Fruit fly (Drosophila melanogaster) whole organism, prepupa: ENCODE data around the gene CG15386.

Experiments
- CG10631 ChIP-seq: fragments of 200-800 bp; sonication (Bioruptor generic); optimal IDR thresholded peaks from 2 replicates; lab custom pipeline; 2016; ENCODE audit warnings: missing biosample characterization, missing genetic modification characterization
- CG10669 ChIP-seq: fragments of 200-800 bp; sonication (Bioruptor generic); optimal IDR thresholded peaks from 3 replicates; lab custom pipeline; 2018; ENCODE audit warnings: missing biosample characterization, mild to moderate bottlenecking, missing genetic modification characterization, moderate library complexity
- CG11762 ChIP-seq: fragments of 200-800 bp; sonication (Bioruptor generic); optimal IDR thresholded peaks from 3 replicates; lab custom pipeline; 2016; ENCODE audit warnings: missing biosample characterization, missing genetic modification characterization; ENCODE audit not compliant: insufficient read depth
- CG11902 ChIP-seq: fragments of 200-800 bp; sonication (Bioruptor generic); optimal IDR thresholded peaks from 3 replicates; lab custom pipeline; 2016; ENCODE audit warnings: missing biosample characterization, missing genetic modification characterization
- CG15336 ChIP-seq: fragments of 200-800 bp; sonication (Bioruptor generic); IDR thresholded peaks from 2 replicates; pipeline ENCODE4 v1.3.6; 2022; ENCODE audit warnings: missing biosample characterization, missing genetic modification characterization
- CG1621 ChIP-seq: fragments of 200-800 bp; sonication (Bioruptor generic); optimal IDR thresholded peaks from 3 replicates; lab custom pipeline; 2018; ENCODE audit warnings: missing biosample characterization, mild to moderate bottlenecking, missing genetic modification characterization
- CG16779 ChIP-seq: fragments of 200-800 bp; sonication (Bioruptor generic); optimal IDR thresholded peaks from 3 replicates; lab custom pipeline; 2017; ENCODE audit warnings: missing biosample characterization, mild to moderate bottlenecking, missing genetic modification characterization
- CG3032 ChIP-seq: fragments of 200-800 bp; optimal IDR thresholded peaks from 2 replicates; lab custom pipeline; 2019; ENCODE audit warnings: missing biosample characterization, mild to moderate bottlenecking, missing genetic modification characterization, moderate library complexity
- CG31627 ChIP-seq: fragments of 200-800 bp; sonication (Bioruptor generic); optimal IDR thresholded peaks from 3 replicates; lab custom pipeline; 2016; ENCODE audit warnings: missing biosample characterization, missing genetic modification characterization
- CG32006 ChIP-seq: fragments of 200-800 bp; sonication (Bioruptor generic); optimal IDR thresholded peaks from 3 replicates; lab custom pipeline; 2017; ENCODE audit warnings: missing biosample characterization, mild to moderate bottlenecking, missing genetic modification characterization
- CG3919 ChIP-seq: fragments of 200-800 bp; sonication (Bioruptor generic); optimal IDR thresholded peaks from 3 replicates; lab custom pipeline; 2016; ENCODE audit warnings: missing biosample characterization, missing genetic modification characterization
- CG4318 ChIP-seq: fragments of 200-800 bp; sonication (Bioruptor generic); optimal IDR thresholded peaks from 3 replicates; lab custom pipeline; 2017; ENCODE audit warnings: missing biosample characterization, mild to moderate bottlenecking, missing genetic modification characterization
- CG6163 ChIP-seq: fragments of 200-800 bp; sonication (Bioruptor generic); IDR thresholded peaks from 3 replicates; pipeline ENCODE4 v1.3.6; 2022; ENCODE audit warnings: missing biosample characterization, missing genetic modification characterization
- CG6808 ChIP-seq: fragments of 200-800 bp; sonication (Bioruptor generic); optimal IDR thresholded peaks from 3 replicates; lab custom pipeline; 2017; ENCODE audit warnings: missing biosample characterization, missing genetic modification characterization, mild to moderate bottlenecking, moderate library complexity, missing genetic modification reagents
- CG6854 ChIP-seq: fragments of 200-800 bp; sonication (Bioruptor generic); optimal IDR thresholded peaks from 2 replicates; lab custom pipeline; 2017; ENCODE audit warnings: missing biosample characterization, mild to moderate bottlenecking, missing genetic modification characterization
- CG7368 ChIP-seq: fragments of 200-800 bp; sonication (Bioruptor generic); optimal IDR thresholded peaks from 3 replicates; lab custom pipeline; 2016; ENCODE audit warnings: missing biosample characterization, missing genetic modification characterization
- CG8119 ChIP-seq: fragments of 200-800 bp; sonication (Bioruptor generic); IDR thresholded peaks from 3 replicates; pipeline ENCODE4 v1.3.6; 2022; ENCODE audit warnings: missing biosample characterization, missing genetic modification characterization
- CG8319 ChIP-seq: fragments of 200-800 bp; sonication (Bioruptor generic); optimal IDR thresholded peaks from 3 replicates; lab custom pipeline; 2016; ENCODE audit warnings: missing biosample characterization, missing genetic modification characterization
- CG8632 ChIP-seq: fragments of 200-800 bp; sonication (Bioruptor generic); optimal IDR thresholded peaks from 3 replicates; lab custom pipeline; 2016; ENCODE audit warnings: missing biosample characterization, missing genetic modification characterization
- Eip75B ChIP-seq: fragments of 200-800 bp; sonication (Bioruptor generic); optimal IDR thresholded peaks from 3 replicates; lab custom pipeline; 2016; ENCODE audit warnings: missing biosample characterization, missing genetic modification characterization
- Eip78C ChIP-seq: fragments of 200-800 bp; sonication (Bioruptor generic); peaks from one replicate; lab custom pipeline; 2016; ENCODE audit warnings: missing biosample characterization, missing genetic modification characterization
- Ets21C ChIP-seq: fragments of 200-800 bp; sonication (Bioruptor generic); optimal IDR thresholded peaks from 3 replicates; lab custom pipeline; 2016; ENCODE audit warnings: missing biosample characterization, missing genetic modification characterization
- Ets96B ChIP-seq: fragments of 200-800 bp; optimal IDR thresholded peaks from 2 replicates; lab custom pipeline; 2019; ENCODE audit warnings: missing biosample characterization, mild to moderate bottlenecking, missing genetic modification characterization, moderate library complexity
- Hr38 ChIP-seq: sonication (Bioruptor generic); optimal IDR thresholded peaks from 2 replicates; lab custom pipeline; 2016; ENCODE audit warnings: missing biosample characterization, missing genetic modification characterization
- Hr39 ChIP-seq: fragments of 200-800 bp; sonication (Bioruptor generic); optimal IDR thresholded peaks from 2 replicates; lab custom pipeline; 2016; ENCODE audit warnings: missing biosample characterization, missing genetic modification characterization
- Hr4 ChIP-seq: fragments of 200-800 bp; sonication (Bioruptor generic); optimal IDR thresholded peaks from 3 replicates; lab custom pipeline; 2016; ENCODE audit warnings: missing biosample characterization, missing genetic modification characterization
- Lpt ChIP-seq: fragments of 200-800 bp; sonication (Bioruptor generic); optimal IDR thresholded peaks from 3 replicates; lab custom pipeline; 2016; ENCODE audit warnings: missing biosample characterization, missing genetic modification characterization
- Met ChIP-seq: fragments of 200-800 bp; sonication (Bioruptor generic); optimal IDR thresholded peaks from 3 replicates; lab custom pipeline; 2016; ENCODE audit warnings: missing biosample characterization, missing genetic modification characterization
- Sox102F ChIP-seq: fragments of 200-800 bp; sonication (Bioruptor generic); optimal IDR thresholded peaks from 2 replicates; lab custom pipeline; 2016; ENCODE audit warnings: missing biosample characterization, mild to moderate bottlenecking, missing genetic modification characterization
- Sox14 ChIP-seq: fragments of 200-800 bp; sonication (Bioruptor generic); optimal IDR thresholded peaks from 3 replicates; lab custom pipeline; 2016; ENCODE audit warnings: missing biosample characterization, missing genetic modification characterization
- Sox15 ChIP-seq: fragments of 200-800 bp; sonication (Bioruptor generic); optimal IDR thresholded peaks from 3 replicates; lab custom pipeline; 2016; ENCODE audit warnings: missing biosample characterization, missing genetic modification characterization
- achi ChIP-seq: fragments of 200-800 bp; sonication (Bioruptor generic); optimal IDR thresholded peaks from 3 replicates; lab custom pipeline; 2016; ENCODE audit warnings: missing biosample characterization, missing genetic modification characterization
- acj6 ChIP-seq: fragments of 200-800 bp; sonication (Bioruptor generic); optimal IDR thresholded peaks from 3 replicates; lab custom pipeline; 2016; ENCODE audit warnings: missing biosample characterization, missing genetic modification characterization
- cyc ChIP-seq: fragments of 200-800 bp; sonication (Bioruptor generic); optimal IDR thresholded peaks from 3 replicates; lab custom pipeline; 2016; ENCODE audit warnings: missing biosample characterization, missing genetic modification characterization
- dsx ChIP-seq: fragments of 200-800 bp; optimal IDR thresholded peaks from 3 replicates; lab custom pipeline; 2019; ENCODE audit warnings: missing biosample characterization, mild to moderate bottlenecking, missing genetic modification characterization, moderate library complexity; ENCODE audit not compliant: poor library complexity, severe bottlenecking
- esn ChIP-seq: fragments of 200-800 bp; sonication (Bioruptor generic); optimal IDR thresholded peaks from 2 replicates; lab custom pipeline; 2016; ENCODE audit warnings: missing biosample characterization, mild to moderate bottlenecking, missing genetic modification characterization, moderate library complexity
- fd59A ChIP-seq: fragments of 200-800 bp; sonication (Bioruptor generic); optimal IDR thresholded peaks from 2 replicates; lab custom pipeline; 2017; ENCODE audit warnings: missing biosample characterization, mild to moderate bottlenecking, missing genetic modification characterization, missing genetic modification reagents
- fd85E ChIP-seq: fragments of 200-800 bp; sonication (Bioruptor generic); optimal IDR thresholded peaks from 3 replicates; lab custom pipeline; 2016; ENCODE audit warnings: missing biosample characterization, missing genetic modification characterization
- fkh ChIP-seq: fragments of 200-800 bp; sonication (Bioruptor generic); optimal IDR thresholded peaks from 3 replicates; lab custom pipeline; 2017; ENCODE audit warnings: missing biosample characterization, mild to moderate bottlenecking, missing genetic modification characterization, moderate library complexity
- lz ChIP-seq: fragments of 200-800 bp; sonication (Bioruptor generic); optimal IDR thresholded peaks from 3 replicates; lab custom pipeline; 2016; ENCODE audit warnings: missing biosample characterization, missing genetic modification characterization
- net ChIP-seq: fragments of 200-800 bp; sonication (Bioruptor generic); optimal IDR thresholded peaks from 3 replicates; lab custom pipeline; 2016; ENCODE audit warnings: missing biosample characterization, missing genetic modification characterization
- pdm3 ChIP-seq: fragments of 200-800 bp; sonication (Bioruptor generic); optimal IDR thresholded peaks from 3 replicates; lab custom pipeline; 2016; ENCODE audit warnings: missing biosample characterization, missing genetic modification characterization
- salr ChIP-seq, 2 experiments: fragments of 200-800 bp; sonication (Bioruptor generic); optimal IDR thresholded peaks; 3 replicates each; lab custom pipeline; 2016 to 2018; ENCODE audit warnings: missing biosample characterization in 2 of 2, missing genetic modification characterization in 2 of 2, mild to moderate bottlenecking in 1 of 2
- spab ChIP-seq: fragments of 200-800 bp; sonication (Bioruptor generic); optimal IDR thresholded peaks from 2 replicates; lab custom pipeline; 2017; ENCODE audit warnings: missing biosample characterization, mild to moderate bottlenecking, missing genetic modification characterization, missing genetic modification reagents
- svp ChIP-seq: fragments of 200-800 bp; sonication (Bioruptor generic); peaks from one replicate; lab custom pipeline; 2016; ENCODE audit warnings: missing biosample characterization, missing genetic modification characterization
- topi ChIP-seq: fragments of 200-800 bp; sonication (Bioruptor generic); optimal IDR thresholded peaks from 3 replicates; lab custom pipeline; 2016; ENCODE audit warnings: missing biosample characterization, missing genetic modification characterization
- vri ChIP-seq: fragments of 200-800 bp; sonication (Bioruptor generic); optimal IDR thresholded peaks from 3 replicates; lab custom pipeline; 2016; ENCODE audit warnings: missing biosample characterization, mild to moderate bottlenecking, missing genetic modification characterization

The CG15386 gene

dm6 chr2L:2177969-2178809, 38.9 kb downstream of the CG15386 start, which contains the start of gene aop (continued):
- no peak for TF ChIP-seq salr (GFP tag; optimal IDR thresholded peaks at IDR 0.05; lab: Kevin White, UChicago)
- peak; percentile 85 for TF ChIP-seq svp (GFP tag; lab: Kevin White, UChicago)
- peak; percentile 69 for TF ChIP-seq dsx (GFP tag; lab: Kevin White, UChicago)
- TF ChIP-seq fd85E, result no peak
- TF ChIP-seq lz (GFP tag; lab: Kevin White, UChicago), result peak; percentile 1
- no peak for TF ChIP-seq CG10631 (GFP tag; lab: Kevin White, UChicago)
- no peak for TF ChIP-seq Lpt (GFP tag; lab: Kevin White, UChicago)
- no peak for TF ChIP-seq CG7368 (GFP tag; lab: Kevin White, UChicago)
- TF ChIP-seq CG6854, result peak; percentile 54
- TF ChIP-seq Sox14, result peak; percentile 42
- TF ChIP-seq topi (GFP tag; lab: Kevin White, UChicago), result peak; percentile 54
- no peak for TF ChIP-seq Hr38 (GFP tag; lab: Kevin White, UChicago)
- TF ChIP-seq Sox102F (GFP tag; lab: Kevin White, UChicago), result peak; percentile 75
- peak; percentile 40 for TF ChIP-seq CG6808 (GFP tag; lab: Kevin White, UChicago)
- peak; percentile 28 for TF ChIP-seq pdm3
- TF ChIP-seq CG11762 (GFP tag; lab: Kevin White, UChicago), result no peak
- TF ChIP-seq CG11902 (GFP tag; lab: Kevin White, UChicago), result no peak
- peak; percentile 48 for TF ChIP-seq CG15336 (GFP tag; lab: Robert Waterston, UW)
- no peak for TF ChIP-seq CG10669 (GFP tag; lab: Kevin White, UChicago)
- no peak for TF ChIP-seq Hr39 (GFP tag; lab: Kevin White, UChicago)
- TF ChIP-seq Hr4 (GFP tag; lab: Kevin White, UChicago), result no peak
- TF ChIP-seq fd59A (GFP tag; lab: Kevin White, UChicago), result no peak
- peak; percentile 52 for TF ChIP-seq vri (GFP tag; lab: Kevin White, UChicago)
- no peak for TF ChIP-seq Ets21C (GFP tag; lab: Kevin White, UChicago)
- peak; percentile 25 for TF ChIP-seq CG8632 (GFP tag; lab: Kevin White, UChicago)
- no peak for TF ChIP-seq CG8119
- TF ChIP-seq CG31627, result no peak
- no peak for TF ChIP-seq CG4318 (GFP tag; lab: Kevin White, UChicago)
- TF ChIP-seq Ets96B, result peak; percentile 29
- TF ChIP-seq Met (GFP tag; lab: Kevin White, UChicago), result peak; percentile 58
- TF ChIP-seq spab (GFP tag; lab: Kevin White, UChicago), result peak; percentile 12
- TF ChIP-seq fkh (GFP tag; lab: Kevin White, UChicago), result peak; percentile 70
- no peak for TF ChIP-seq achi (GFP tag; lab: Kevin White, UChicago)
- TF ChIP-seq CG3032 (tag; lab: Kevin White, UChicago), result no peak
- peak; percentile 23 for TF ChIP-seq esn
- no peak for TF ChIP-seq CG32006 (GFP tag; lab: Kevin White, UChicago)
- peak; percentile 60 for TF ChIP-seq CG16779 (tag; lab: Kevin White, UChicago)
- peak; percentile 40 for TF ChIP-seq CG3919
- no peak for TF ChIP-seq Sox15 (GFP tag; lab: Kevin White, UChicago)

dm6 chr2L:2177312-2177968, 39.6 kb downstream of the CG15386 start:
- TF ChIP-seq Hr4 (GFP tag; lab: Kevin White, UChicago) (peak; percentile 60), dsx (GFP tag; lab: Kevin White, UChicago) (peak; percentile 35), CG10631 (GFP tag; lab: Kevin White, UChicago) (peak; percentile 73), CG1621 (tag; lab: Kevin White, UChicago) (peak; percentile 24), CG6808 (GFP tag; lab: Kevin White, UChicago) (no peak), CG8319 (peak; percentile 66), CG6163 (GFP tag; lab: Robert Waterston, UW) (peak; percentile 50; the same call in 2 of the 3 replicates), Sox14 (peak; percentile 81), cyc (GFP tag; lab: Kevin White, UChicago) (peak; percentile 72), fd85E (no peak), Eip78C (GFP tag; lab: Kevin White, UChicago) (peak; percentile 92), Hr38 (GFP tag; lab: Kevin White, UChicago) (no peak), acj6 (GFP tag; lab: Kevin White, UChicago) (peak; percentile 72), fd59A (GFP tag; lab: Kevin White, UChicago) (peak; percentile 23), CG8119 (peak; percentile 15; the same call in 1 of the 3 replicates), CG4318 (GFP tag; lab: Kevin White, UChicago) (peak; percentile 19), CG3032 (tag; lab: Kevin White, UChicago) (peak; percentile 51), net (GFP tag; lab: Kevin White, UChicago) (peak; percentile 57), Eip75B (GFP tag; lab: Kevin White, UChicago) (peak; percentile 63), CG16779 (tag; lab: Kevin White, UChicago) (no peak)
